Fruit fly (Drosophila melanogaster): ENCODE measurements around the gene CG32086.
A peak's percentile ranks its signal among the peaks of the same experiment; 100 is the strongest.

CG32086 gene

DNA sequence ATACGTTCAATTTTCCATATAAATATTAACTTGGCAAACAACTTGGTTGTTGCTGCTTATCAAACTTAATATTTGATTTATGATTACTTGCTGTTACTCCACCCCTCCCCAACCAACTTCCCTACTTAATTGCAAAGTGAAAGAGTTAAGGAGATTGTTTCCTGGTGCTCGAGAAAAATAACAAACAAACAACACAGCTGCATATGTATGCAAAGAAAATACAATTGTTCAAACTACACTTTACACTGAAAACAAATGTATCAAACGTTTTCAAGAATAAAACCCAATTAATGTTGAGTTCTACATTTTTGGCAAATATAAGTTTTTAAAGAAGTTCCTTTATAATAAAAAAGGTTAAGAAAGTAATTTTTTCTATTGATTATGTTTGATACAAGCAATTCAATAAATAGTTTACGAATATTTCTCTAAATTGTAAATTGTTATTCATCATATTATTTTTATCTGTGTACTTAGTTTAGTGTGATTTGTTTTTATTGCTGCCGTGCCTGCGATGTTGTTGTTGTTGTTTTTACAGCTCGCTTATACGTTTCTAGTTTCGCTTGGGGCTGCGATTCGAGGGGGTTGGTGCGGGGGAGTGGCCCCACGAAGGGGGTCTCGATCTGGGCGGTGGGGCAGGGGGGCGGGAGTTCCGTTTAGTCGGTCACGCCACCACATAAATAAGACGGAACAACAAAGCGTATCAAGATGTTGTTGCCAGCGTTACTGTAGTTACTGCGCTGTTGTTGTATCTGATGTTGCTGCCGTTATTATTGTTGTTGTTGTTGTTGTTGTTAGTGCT lies 28.0 kb downstream of the CG32086 start (continued):
- TF ChIP-seq CG6791 (GFP tag; IDR thresholded peaks at IDR 0.05; ENCODE audit: partially characterized antibody), result no peak
- TF ChIP-seq Lpt (GFP tag; optimal IDR thresholded peaks at IDR 0.05), result no peak
- peak; percentile 78 for TF ChIP-seq D19A (tag; optimal IDR thresholded peaks at IDR 0.05)
- TF ChIP-seq bbx (GFP tag; IDR thresholded peaks at IDR 0.05; ENCODE audit: partially characterized antibody), result no peak
- peak; percentile 53 for TF ChIP-seq CG12155 (GFP tag; optimal IDR thresholded peaks at IDR 0.05)
- TF ChIP-seq CG17359 (tag; optimal IDR thresholded peaks at IDR 0.05), result peak; percentile 82
- 0 out of 3 replicates have a peak, but pooled peaks have one; percentile 30 for TF ChIP-seq CG7357 (GFP tag; IDR thresholded peaks at IDR 0.05)
- peak; percentile 84 for TF ChIP-seq CG9727 (GFP tag; optimal IDR thresholded peaks at IDR 0.05)
- peak; percentile 78 for TF ChIP-seq fd96Cb (tag; optimal IDR thresholded peaks at IDR 0.05)
- TF ChIP-seq HmgD (GFP tag; optimal IDR thresholded peaks at IDR 0.05), result no peak
- no peak for TF ChIP-seq Doc3 (GFP tag; IDR thresholded peaks at IDR 0.05; ENCODE audit: partially characterized antibody)
- peak; percentile 35 for TF ChIP-seq CG1792 (GFP tag; optimal IDR thresholded peaks at IDR 0.05)
- no peak for TF ChIP-seq BEAF-32 (GFP tag; optimal IDR thresholded peaks at IDR 0.05)
- TF ChIP-seq Hr39 (optimal IDR thresholded peaks at IDR 0.05), result no peak
- no peak for TF ChIP-seq CG8359 (GFP tag; optimal IDR thresholded peaks at IDR 0.05; ENCODE audit: borderline replicate concordance)
- peak; percentile 46 for TF ChIP-seq Spps (tag; optimal IDR thresholded peaks at IDR 0.05)
- TF ChIP-seq Bgb (GFP tag; IDR thresholded peaks at IDR 0.05; ENCODE audit: partially characterized antibody), result peak; percentile 51; the same call in 1 of the 2 replicates
- no peak for TF ChIP-seq Neu2 (GFP tag; optimal IDR thresholded peaks at IDR 0.05; ENCODE audit: borderline replicate concordance)
- TF ChIP-seq H15 (GFP tag; IDR thresholded peaks at IDR 0.05), result 0 out of 3 replicates have a peak, but pooled peaks have one; percentile 33
- TF ChIP-seq Nf-YA (GFP tag; IDR thresholded peaks at IDR 0.05), result no peak
- no peak for TF ChIP-seq MESR4 (GFP tag; optimal IDR thresholded peaks at IDR 0.05)
- peak; percentile 85 for TF ChIP-seq Asciz (GFP tag; optimal IDR thresholded peaks at IDR 0.05)
- peak in 1 of 2 experiments; percentile 77 for TF ChIP-seq Dfd (GFP tag; optimal IDR thresholded peaks at IDR 0.05)
- no peak for TF ChIP-seq YL-1 (GFP tag; optimal IDR thresholded peaks at IDR 0.05)
- TF ChIP-seq peb (GFP tag; IDR thresholded peaks at IDR 0.05), result peak; percentile 9; the same call in 1 of the 2 replicates
- peak; percentile 54 for TF ChIP-seq caup (GFP tag; optimal IDR thresholded peaks at IDR 0.05; ENCODE audit: severe bottlenecking)
- no peak for TF ChIP-seq C15 (GFP tag; IDR thresholded peaks at IDR 0.05)
- no peak for TF ChIP-seq danr (GFP tag; IDR thresholded peaks at IDR 0.05)
- peak; percentile 31 for TF ChIP-seq CG31365 (tag; optimal IDR thresholded peaks at IDR 0.05)
- TF ChIP-seq eve (GFP tag; optimal IDR thresholded peaks at IDR 0.05), result peak in 1 of 2 experiments; percentile 58
- TF ChIP-seq MBD-R2 (GFP tag; IDR thresholded peaks at IDR 0.05), result no peak
- peak; percentile 38; the same call in 1 of the 2 replicates for TF ChIP-seq HLH3B (GFP tag; IDR thresholded peaks at IDR 0.05)
- TF ChIP-seq toy (GFP tag; IDR thresholded peaks at IDR 0.05), result no peak
- TF ChIP-seq scrt (GFP tag; optimal IDR thresholded peaks at IDR 0.05), result peak; percentile 32
- peak; percentile 20 for TF ChIP-seq Side (GFP tag; optimal IDR thresholded peaks at IDR 0.05)
- TF ChIP-seq CG10959 (GFP tag; IDR thresholded peaks at IDR 0.05), result no peak
- peak; percentile 51 to 62 for TF ChIP-seq chif (GFP tag; optimal IDR thresholded peaks at IDR 0.05)
- TF ChIP-seq CG10431 (GFP tag; optimal IDR thresholded peaks at IDR 0.05), result peak; percentile 31
- TF ChIP-seq CG12391 (tag; optimal IDR thresholded peaks at IDR 0.05), result peak; percentile 87
- TF ChIP-seq fd3F (GFP tag; optimal IDR thresholded peaks at IDR 0.05), result peak; percentile 39
- TF ChIP-seq Hand (GFP tag; optimal IDR thresholded peaks at IDR 0.05), result peak; percentile 46
- TF ChIP-seq NK7.1 (GFP tag; optimal IDR thresholded peaks at IDR 0.05), result no peak
- peak; percentile 58 for TF ChIP-seq bcd (GFP tag; optimal IDR thresholded peaks at IDR 0.05)
- TF ChIP-seq CG17186 (GFP tag; optimal IDR thresholded peaks at IDR 0.05), result peak; percentile 19
- TF ChIP-seq CG7745 (tag; optimal IDR thresholded peaks at IDR 0.05), result no peak
- no peak for TF ChIP-seq h (optimal IDR thresholded peaks at IDR 0.05)
- TF ChIP-seq CG3995 (GFP tag; optimal IDR thresholded peaks at IDR 0.05), result no peak
- 0 out of 3 replicates have a peak, but pooled peaks have one; percentile 29 for TF ChIP-seq CG14050 (GFP tag; IDR thresholded peaks at IDR 0.05)
- TF ChIP-seq CG12942 (GFP tag; optimal IDR thresholded peaks at IDR 0.05), result peak; percentile 62
